Fruit fly (Drosophila melanogaster) whole organism, embryonic: Measurements from ENCODE around the gene CG9630.

Experiments
- Adf1 ChIP-seq: fragments of 200-800 bp; sonication (Bioruptor generic); IDR thresholded peaks from 2 replicates; pipeline ENCODE4 v1.3.6; 2022; ENCODE audit warnings: missing biosample characterization, missing genetic modification characterization
- CG11093 ChIP-seq: fragments of 200-800 bp; sonication (Bioruptor generic); IDR thresholded peaks from 3 replicates; pipeline ENCODE4 v1.3.6; 2022; ENCODE audit warnings: missing biosample characterization, missing genetic modification characterization
- CG11247 ChIP-seq: fragments of 200-800 bp; sonication (Bioruptor generic); IDR thresholded peaks from 2 replicates; pipeline ENCODE4 v1.3.6; 2022; ENCODE audit warnings: missing biosample characterization, missing genetic modification characterization
- CG11695 ChIP-seq: fragments of 200-800 bp; sonication (Bioruptor generic); IDR thresholded peaks from 3 replicates; pipeline ENCODE4 v1.3.6; 2022; ENCODE audit warnings: missing biosample characterization, missing genetic modification characterization
- CG12104 ChIP-seq: fragments of 200-800 bp; sonication (Bioruptor generic); optimal IDR thresholded peaks from 3 replicates; lab custom pipeline; 2016; ENCODE audit warnings: missing biosample characterization, missing genetic modification characterization
- CG1529 ChIP-seq: fragments of 200-800 bp; sonication (Bioruptor generic); optimal IDR thresholded peaks from 3 replicates; lab custom pipeline; 2018; ENCODE audit warnings: missing biosample characterization, missing genetic modification characterization
- CG1603 ChIP-seq: fragments of 200-800 bp; sonication (Bioruptor generic); optimal IDR thresholded peaks from 2 replicates; lab custom pipeline; 2019; ENCODE audit warnings: missing biosample characterization, mild to moderate bottlenecking, missing genetic modification characterization, moderate library complexity
- CG17568 ChIP-seq: fragments of 200-800 bp; sonication (Bioruptor generic); optimal IDR thresholded peaks from 2 replicates; lab custom pipeline; 2018; ENCODE audit warnings: missing biosample characterization, mild to moderate bottlenecking, missing genetic modification characterization, moderate library complexity
- CG17912 ChIP-seq: fragments of 200-800 bp; sonication (Bioruptor generic); optimal IDR thresholded peaks from 2 replicates; lab custom pipeline; 2018; ENCODE audit warnings: missing biosample characterization, mild to moderate bottlenecking, missing genetic modification characterization
- CG1832 ChIP-seq: fragments of 200-800 bp; sonication (Bioruptor generic); optimal IDR thresholded peaks from 2 replicates; lab custom pipeline; 2017; ENCODE audit warnings: missing biosample characterization, mild to moderate bottlenecking, missing genetic modification characterization, inconsistent platforms
- CG30020 ChIP-seq: fragments of 200-800 bp; optimal IDR thresholded peaks from 2 replicates; lab custom pipeline; 2019; ENCODE audit warnings: missing biosample characterization, mild to moderate bottlenecking, missing genetic modification characterization, moderate library complexity
- CG3407 ChIP-seq: fragments of 200-800 bp; sonication (Bioruptor generic); optimal IDR thresholded peaks from 2 replicates; lab custom pipeline; 2018; ENCODE audit warnings: missing biosample characterization, mild to moderate bottlenecking, missing genetic modification characterization
- CG42726 ChIP-seq: fragments of 200-800 bp; sonication (Bioruptor generic); IDR thresholded peaks from 2 replicates; pipeline ENCODE4 v1.3.6; 2022; ENCODE audit warnings: missing biosample characterization, missing genetic modification characterization; ENCODE audit not compliant: partially characterized antibody
- CG4404 ChIP-seq: fragments of 200-800 bp; sonication (Bioruptor generic); IDR thresholded peaks from 2 replicates; pipeline ENCODE4 v1.3.6; 2022; ENCODE audit warnings: missing biosample characterization, missing genetic modification characterization
- CG4617 ChIP-seq: fragments of 200-800 bp; sonication (Bioruptor generic); optimal IDR thresholded peaks from 3 replicates; lab custom pipeline; 2016; ENCODE audit warnings: missing biosample characterization, missing genetic modification characterization, borderline replicate concordance
- CG5245 ChIP-seq: fragments of 200-800 bp; sonication (Bioruptor generic); optimal IDR thresholded peaks from 3 replicates; lab custom pipeline; 2016; ENCODE audit warnings: missing biosample characterization, missing genetic modification characterization
- CG6854 ChIP-seq: fragments of 200-800 bp; sonication (Bioruptor generic); optimal IDR thresholded peaks from 3 replicates; lab custom pipeline; 2017; ENCODE audit warnings: missing biosample characterization, mild to moderate bottlenecking, missing genetic modification characterization
- CG7556 ChIP-seq: fragments of 200-800 bp; sonication (Bioruptor generic); optimal IDR thresholded peaks from 2 replicates; lab custom pipeline; 2017; ENCODE audit warnings: missing biosample characterization, mild to moderate bottlenecking, missing genetic modification characterization
- CG7786 ChIP-seq: fragments of 200-800 bp; sonication (Bioruptor generic); optimal IDR thresholded peaks from 2 replicates; lab custom pipeline; 2016; ENCODE audit warnings: missing biosample characterization, missing genetic modification characterization
- CG7839 ChIP-seq: fragments of 200-800 bp; sonication (Bioruptor generic); optimal IDR thresholded peaks from 3 replicates; lab custom pipeline; 2018; ENCODE audit warnings: missing biosample characterization, mild to moderate bottlenecking, missing genetic modification characterization, moderate library complexity
- CG8359 ChIP-seq: fragments of 200-800 bp; sonication (Bioruptor generic); optimal IDR thresholded peaks from 2 replicates; lab custom pipeline; 2017; ENCODE audit warnings: missing biosample characterization, mild to moderate bottlenecking, missing genetic modification characterization, borderline replicate concordance
- CG9437 ChIP-seq: fragments of 200-800 bp; sonication (Bioruptor generic); optimal IDR thresholded peaks from 2 replicates; lab custom pipeline; 2018; ENCODE audit warnings: missing biosample characterization, mild to moderate bottlenecking, missing genetic modification characterization
- D19B ChIP-seq: fragments of 200-800 bp; sonication (Bioruptor generic); optimal IDR thresholded peaks from 2 replicates; lab custom pipeline; 2017; ENCODE audit warnings: missing biosample characterization, mild to moderate bottlenecking, missing genetic modification characterization
- Fer2 ChIP-seq: fragments of 200-800 bp; sonication (Bioruptor generic); optimal IDR thresholded peaks from 2 replicates; lab custom pipeline; 2018; ENCODE audit warnings: missing biosample characterization, mild to moderate bottlenecking, missing genetic modification characterization, moderate library complexity
- Gug ChIP-seq: fragments of 200-800 bp; sonication (Bioruptor generic); IDR thresholded peaks from 4 replicates; pipeline ENCODE4 v1.3.6; 2022; ENCODE audit warnings: missing biosample characterization, missing genetic modification characterization
- Hsf ChIP-seq: fragments of 200-800 bp; sonication (Bioruptor generic); optimal IDR thresholded peaks from 3 replicates; lab custom pipeline; 2016; ENCODE audit warnings: missing biosample characterization, missing genetic modification characterization
- NfI ChIP-seq: fragments of 200-800 bp; sonication (Bioruptor generic); optimal IDR thresholded peaks from 3 replicates; lab custom pipeline; 2018; ENCODE audit warnings: missing biosample characterization, mild to moderate bottlenecking, missing genetic modification characterization, moderate library complexity
- Pdp1 ChIP-seq, 2 experiments: fragments of 200-800 bp; sonication (Bioruptor generic); optimal IDR thresholded peaks; 3 replicates each; lab custom pipeline; 2016; ENCODE audit warnings: missing biosample characterization in 2 of 2, missing genetic modification characterization in 2 of 2, mild to moderate bottlenecking in 1 of 2, moderate library complexity in 1 of 2
- Poxn ChIP-seq: fragments of 200-800 bp; sonication (Bioruptor generic); IDR thresholded peaks from 2 replicates; pipeline ENCODE4 v1.3.6; 2022; ENCODE audit warnings: missing biosample characterization, missing genetic modification characterization
- Rx ChIP-seq: fragments of 200-800 bp; sonication (Bioruptor generic); IDR thresholded peaks from 2 replicates; pipeline ENCODE4 v1.3.6; 2022; ENCODE audit warnings: missing biosample characterization, missing genetic modification characterization
- ash1 ChIP-seq: fragments of 200-800 bp; sonication (Bioruptor generic); optimal IDR thresholded peaks from 2 replicates; lab custom pipeline; 2018; ENCODE audit warnings: missing biosample characterization, mild to moderate bottlenecking, missing genetic modification characterization
- btn ChIP-seq: fragments of 200-800 bp; sonication (Bioruptor generic); optimal IDR thresholded peaks from 2 replicates; lab custom pipeline; 2016; ENCODE audit warnings: missing biosample characterization, missing genetic modification characterization
- crp ChIP-seq, 2 experiments: fragments of 200-800 bp; sonication (Bioruptor generic); optimal IDR thresholded peaks; 2 replicates in 1 of 2; 3 replicates in 1 of 2; lab custom pipeline; 2017; ENCODE audit warnings: missing biosample characterization in 2 of 2, missing genetic modification characterization in 2 of 2, mild to moderate bottlenecking in 1 of 2, moderate library complexity in 1 of 2
- cwo ChIP-seq: fragments of 200-800 bp; sonication (Bioruptor generic); optimal IDR thresholded peaks from 3 replicates; lab custom pipeline; 2017; ENCODE audit warnings: missing biosample characterization, missing genetic modification characterization, mild to moderate bottlenecking, moderate library complexity, missing genetic modification reagents
- disco-r ChIP-seq: fragments of 200-800 bp; sonication (Bioruptor generic); optimal IDR thresholded peaks from 2 replicates; lab custom pipeline; 2016; ENCODE audit warnings: missing biosample characterization, missing genetic modification characterization
- dpn ChIP-seq, 2 experiments: fragments of 200-800 bp; sonication (Bioruptor generic); optimal IDR thresholded peaks; 3 replicates each; lab custom pipeline; 2016; ENCODE audit warnings: missing biosample characterization in 2 of 2, missing genetic modification characterization in 2 of 2
- eyg ChIP-seq: fragments of 200-800 bp; sonication (Bioruptor generic); optimal IDR thresholded peaks from 3 replicates; lab custom pipeline; 2016; ENCODE audit warnings: missing biosample characterization, missing genetic modification characterization
- fru ChIP-seq: fragments of >200 bp; optimal IDR thresholded peaks from 2 replicates; lab custom pipeline; 2017
- gcm2 ChIP-seq: fragments of 200-800 bp; sonication (Bioruptor generic); optimal IDR thresholded peaks from 2 replicates; lab custom pipeline; 2016; ENCODE audit warnings: missing biosample characterization, missing genetic modification characterization
- hkb ChIP-seq, 2 experiments: fragments of 200-800 bp in 1 of 2; fragments of >200 bp in 1 of 2; sonication (Bioruptor generic) in 1 of 2; IDR thresholded peaks in 1 of 2; optimal IDR thresholded peaks in 1 of 2; 2 replicates each; pipeline versions ENCODE4 v1.3.6 to Lab custom; 2017 to 2022; ENCODE audit warnings: missing biosample characterization in 1 of 2, missing genetic modification characterization in 1 of 2
- nmo ChIP-seq: fragments of 200-800 bp; sonication (Bioruptor generic); optimal IDR thresholded peaks from 2 replicates; lab custom pipeline; 2018; ENCODE audit warnings: missing biosample characterization, mild to moderate bottlenecking, missing genetic modification characterization, moderate library complexity
- oc ChIP-seq: fragments of 200-800 bp; sonication (Bioruptor generic); optimal IDR thresholded peaks from 2 replicates; lab custom pipeline; 2018; ENCODE audit warnings: missing biosample characterization, mild to moderate bottlenecking, missing genetic modification characterization, moderate library complexity
- repo ChIP-seq: fragments of 200-800 bp; sonication (Bioruptor generic); optimal IDR thresholded peaks from 2 replicates; lab custom pipeline; 2016; ENCODE audit warnings: missing biosample characterization, missing genetic modification characterization
- so ChIP-seq: fragments of 200-800 bp; sonication (Bioruptor generic); IDR thresholded peaks from 3 replicates; pipeline ENCODE4 v1.3.6; 2022; ENCODE audit warnings: missing biosample characterization, missing genetic modification characterization
- tna ChIP-seq: fragments of 200-800 bp; sonication (Bioruptor generic); IDR thresholded peaks from 2 replicates; pipeline ENCODE4 v1.3.6; 2022; ENCODE audit warnings: missing biosample characterization, missing genetic modification characterization; ENCODE audit not compliant: partially characterized antibody
- twi ChIP-seq: fragments of 200-800 bp; optimal IDR thresholded peaks from 2 replicates; lab custom pipeline; 2019; ENCODE audit warnings: missing biosample characterization, mild to moderate bottlenecking, missing genetic modification characterization, moderate library complexity
- vfl ChIP-seq: fragments of 200-800 bp; sonication (Bioruptor generic); optimal IDR thresholded peaks from 2 replicates; lab custom pipeline; 2016; ENCODE audit warnings: missing biosample characterization, missing genetic modification characterization
- wek ChIP-seq: fragments of 200-800 bp; sonication (Bioruptor generic); optimal IDR thresholded peaks from 3 replicates; lab custom pipeline; 2018; ENCODE audit warnings: missing biosample characterization, mild to moderate bottlenecking, missing genetic modification characterization, moderate library complexity

Gene CG9630

DNA sequence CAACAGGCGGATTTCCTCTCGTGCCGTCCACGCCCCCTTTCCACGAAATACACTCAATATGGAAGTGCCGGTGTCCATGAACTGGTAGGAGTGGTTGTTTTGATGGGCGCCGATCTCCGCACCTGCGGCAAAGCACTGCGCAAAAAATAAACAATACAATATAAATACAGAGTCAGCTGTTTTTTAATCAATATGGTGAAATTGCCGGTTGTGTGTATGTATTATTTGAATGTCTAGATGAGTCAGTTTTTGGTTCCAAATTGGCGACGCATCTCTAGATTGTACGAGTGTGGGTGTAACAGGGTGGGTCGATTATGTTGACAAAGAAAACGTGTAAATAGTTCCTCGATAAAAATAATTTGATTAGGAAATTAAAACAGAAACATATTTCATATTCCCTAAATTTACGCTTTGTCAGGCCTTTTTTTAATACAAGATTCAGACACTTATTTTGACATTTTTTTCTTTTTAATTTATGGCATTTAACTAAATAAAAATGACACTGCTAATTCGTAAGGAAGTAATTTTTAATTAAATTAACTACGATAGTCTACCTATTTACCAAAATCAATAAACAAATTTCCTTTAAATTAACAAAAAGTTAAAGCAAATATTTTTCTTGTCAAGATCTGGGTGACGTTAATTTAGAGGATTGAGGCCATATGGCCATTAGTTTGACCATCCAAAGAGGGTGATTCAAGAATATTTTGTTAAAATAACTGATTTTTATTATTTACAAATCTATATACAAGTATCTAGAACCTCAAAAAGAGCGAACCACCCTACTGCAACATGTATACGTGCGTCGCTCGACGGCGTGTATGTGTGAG lies 30.0 kb downstream of the CG9630 start (continued):
- TF ChIP-seq tna (GFP tag; lab: Robert Waterston, UW) (no peak), hkb (optimal IDR thresholded peaks at IDR 0.05; lab: Kevin White, UChicago) (no peak), hkb (GFP tag; IDR thresholded peaks at IDR 0.05; lab: Robert Waterston, UW) (peak; percentile 81), Hsf (GFP tag; lab: Kevin White, UChicago) (peak; percentile 81), eyg (GFP tag; lab: Kevin White, UChicago) (peak; percentile 71), CG30020 (tag; lab: Kevin White, UChicago) (peak; percentile 76), CG3407 (GFP tag; lab: Kevin White, UChicago) (peak; percentile 80), CG7786 (GFP tag; lab: Kevin White, UChicago) (peak; percentile 62), Poxn (GFP tag; lab: Robert Waterston, UW) (0 out of 2 replicates have a peak, but pooled peaks have one; percentile 13), CG11247 (GFP tag; lab: Robert Waterston, UW) (peak; percentile 50), Gug (GFP tag; lab: Robert Waterston, UW) (peak; percentile 18; the same call in 2 of the 4 replicates), Adf1 (GFP tag; lab: Robert Waterston, UW) (no peak), CG42726 (GFP tag; lab: Robert Waterston, UW) (no peak), CG12104 (GFP tag; lab: Kevin White, UChicago) (peak; percentile 96), CG4404 (GFP tag; lab: Robert Waterston, UW) (peak; percentile 56), CG1603 (tag; lab: Kevin White, UChicago) (peak; percentile 37), crp (GFP tag; optimal IDR thresholded peaks at IDR 0.05; lab: Kevin White, UChicago) (peak in 1 of 2 experiments; percentile 79), CG6854 (GFP tag; lab: Kevin White, UChicago) (peak; percentile 92), Rx (peak; percentile 60), NfI (GFP tag; lab: Kevin White, UChicago) (peak; percentile 88), CG17912 (GFP tag; lab: Kevin White, UChicago) (peak; percentile 43), btn (GFP tag; lab: Kevin White, UChicago) (peak; percentile 41), D19B (GFP tag; lab: Kevin White, UChicago) (peak; percentile 83), CG4617 (no peak), wek (GFP tag; lab: Kevin White, UChicago) (no peak), cwo (peak; percentile 87), Pdp1 (GFP tag; optimal IDR thresholded peaks at IDR 0.05; lab: Kevin White, UChicago) (peak; percentile 62 to 77), CG7556 (GFP tag; lab: Kevin White, UChicago) (peak; percentile 98), CG1529 (GFP tag; lab: Kevin White, UChicago) (peak; percentile 89), so (peak; percentile 80), repo (no peak), CG11695 (GFP tag; lab: Robert Waterston, UW) (peak; percentile 72), dpn (GFP tag; optimal IDR thresholded peaks at IDR 0.05; lab: Kevin White, UChicago) (peak; percentile 65 to 82), ash1 (no peak), CG11093 (GFP tag; lab: Robert Waterston, UW) (peak; percentile 68; the same call in 2 of the 3 replicates), nmo (GFP tag; lab: Kevin White, UChicago) (peak; percentile 94), CG1832 (GFP tag; lab: Kevin White, UChicago) (no peak), Fer2 (tag; lab: Kevin White, UChicago) (peak; percentile 79), gcm2 (GFP tag; lab: Kevin White, UChicago) (peak; percentile 8), oc (tag; lab: Kevin White, UChicago) (peak; percentile 81), disco-r (GFP tag; lab: Kevin White, UChicago) (peak; percentile 81), fru (no peak), CG9437 (GFP tag; lab: Kevin White, UChicago) (peak; percentile 95), CG5245 (GFP tag; lab: Kevin White, UChicago) (peak; percentile 64), CG17568 (GFP tag; lab: Kevin White, UChicago) (peak; percentile 99), CG8359 (GFP tag; lab: Kevin White, UChicago) (peak; percentile 51), twi (tag; lab: Kevin White, UChicago) (peak; percentile 82), vfl (GFP tag; lab: Kevin White, UChicago) (peak; percentile 54), CG7839 (tag; lab: Kevin White, UChicago) (peak; percentile 94)
